Worm (Caenorhabditis elegans): ENCODE results near the gene Y38E10A.33.

DNA sequence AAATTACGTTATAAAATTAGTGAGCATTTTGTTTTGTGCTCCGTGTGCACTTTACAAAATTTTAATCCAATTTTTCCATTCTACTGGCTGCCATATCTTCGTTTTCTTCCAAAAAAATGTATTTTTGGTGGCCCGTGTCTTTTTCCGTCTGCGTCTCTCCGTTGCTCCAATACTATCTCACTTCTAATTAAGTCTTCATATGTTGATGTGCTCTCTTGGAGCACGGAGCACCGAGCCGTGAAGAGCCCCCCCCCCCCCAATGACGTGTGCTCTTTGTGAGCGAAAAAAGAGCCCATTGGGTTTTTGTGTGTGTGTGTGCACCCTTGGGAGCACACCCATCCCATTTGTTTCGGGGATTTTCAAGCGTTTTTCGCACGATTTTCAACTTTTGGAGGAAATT, 14.4 kb downstream of the Y38E10A.33 start:
- TF ChIP-seq mdl-1 (tag; optimal IDR thresholded peaks at IDR 0.05) (no peak), pha-4 (GFP tag; IDR thresholded peaks at IDR 0.05) (no peak), pha-4 (tag; optimal IDR thresholded peaks at IDR 0.05) (no peak), dpl-1 (GFP tag; optimal IDR thresholded peaks at IDR 0.05) (no peak), ztf-11 (tag; optimal IDR thresholded peaks at IDR 0.05) (no peak)

Data from whole organism, L4 larva.